Worm (Caenorhabditis elegans) whole organism, mixed stage, embryonic: ENCODE measurements around the gene str-61.
"Not testable (repeated sequence)": the region's sequence is repeated elsewhere in the genome, so short reads cannot be mapped to it uniquely, and the experiment has no call there.

Source experiments
- M03D4.4 ChIP-seq: sonication (generic microtip); optimal IDR thresholded peaks from 2 replicates; lab custom pipeline; 2017; ENCODE audit warnings: mild to moderate bottlenecking, missing genetic modification characterization, missing compliant biosample characterization
- bed-3 ChIP-seq: fragments of 200-800 bp; sonication (Bioruptor generic); optimal IDR thresholded peaks from 3 replicates; lab custom pipeline; 2018; ENCODE audit warnings: mild to moderate bottlenecking, missing genetic modification characterization, moderate library complexity, missing compliant biosample characterization
- ceh-39 ChIP-seq: fragments of 150-350 bp; optimal IDR thresholded peaks from 2 replicates; lab custom pipeline; 2014; ENCODE audit warnings: missing biosample characterization, missing genetic modification characterization
- ceh-43 ChIP-seq: fragments of 200-800 bp; sonication (Bioruptor generic); optimal IDR thresholded peaks from 2 replicates; lab custom pipeline; 2018; ENCODE audit warnings: mild to moderate bottlenecking, missing genetic modification characterization, moderate library complexity, missing compliant biosample characterization
- ces-1 ChIP-seq: fragments of 150-350 bp; optimal IDR thresholded peaks from 2 replicates; lab custom pipeline; 2014; ENCODE audit warnings: missing biosample characterization, missing genetic modification reagents, missing genetic modification characterization
- cnd-1 ChIP-seq: fragments of 200-800 bp; sonication (Bioruptor generic); optimal IDR thresholded peaks from 2 replicates; lab custom pipeline; 2018; ENCODE audit warnings: mild to moderate bottlenecking, missing genetic modification characterization, missing compliant biosample characterization
- elt-3 ChIP-seq: fragments of 150-350 bp; optimal IDR thresholded peaks from 2 replicates; lab custom pipeline; 2014; ENCODE audit warnings: missing biosample characterization, missing genetic modification characterization
- flh-1 ChIP-seq: fragments of 200-800 bp; sonication (Bioruptor generic); optimal IDR thresholded peaks from 2 replicates; lab custom pipeline; 2018; ENCODE audit warnings: mild to moderate bottlenecking, missing genetic modification characterization, moderate library complexity, missing compliant biosample characterization
- ham-2 ChIP-seq: fragments of 200-800 bp; sonication (Bioruptor generic); optimal IDR thresholded peaks from 2 replicates; lab custom pipeline; 2018; ENCODE audit warnings: mild to moderate bottlenecking, missing genetic modification characterization, missing compliant biosample characterization
- hlh-1 ChIP-seq: fragments of 150-350 bp; optimal IDR thresholded peaks from 2 replicates; lab custom pipeline; 2014; ENCODE audit warnings: missing biosample characterization, missing genetic modification reagents, missing genetic modification characterization
- lin-13 ChIP-seq: fragments of 150-350 bp; optimal IDR thresholded peaks from 2 replicates; lab custom pipeline; 2014; ENCODE audit warnings: missing biosample characterization, missing genetic modification characterization
- lin-32 ChIP-seq: fragments of 200-800 bp; sonication (Bioruptor generic); optimal IDR thresholded peaks from 2 replicates; lab custom pipeline; 2018; ENCODE audit warnings: mild to moderate bottlenecking, missing genetic modification characterization, missing compliant biosample characterization
- lsy-2 ChIP-seq: fragments of 150-350 bp; optimal IDR thresholded peaks from 2 replicates; lab custom pipeline; 2014; ENCODE audit warnings: missing biosample characterization, missing genetic modification characterization
- mab-5 ChIP-seq: fragments of 150-350 bp; optimal IDR thresholded peaks from 2 replicates; lab custom pipeline; 2014; ENCODE audit warnings: missing biosample characterization, missing genetic modification characterization
- mep-1 ChIP-seq: fragments of 150-350 bp; optimal IDR thresholded peaks from 2 replicates; lab custom pipeline; 2017; ENCODE audit warnings: missing biosample characterization, missing genetic modification reagents, missing genetic modification characterization, inconsistent platforms
- mls-2 ChIP-seq: sonication (generic microtip); optimal IDR thresholded peaks from 2 replicates; lab custom pipeline; 2016; ENCODE audit warnings: mild to moderate bottlenecking, missing genetic modification characterization, moderate library complexity, missing compliant biosample characterization
- nhr-237 ChIP-seq: fragments of 150-350 bp; optimal IDR thresholded peaks from 2 replicates; lab custom pipeline; 2014; ENCODE audit warnings: missing biosample characterization, missing genetic modification characterization
- nhr-28 ChIP-seq: fragments of 150-350 bp; optimal IDR thresholded peaks from 2 replicates; lab custom pipeline; 2014; ENCODE audit warnings: missing biosample characterization, missing genetic modification characterization
- nhr-76 ChIP-seq: sonication (generic microtip); optimal IDR thresholded peaks from 2 replicates; lab custom pipeline; 2017; ENCODE audit warnings: missing biosample characterization, missing genetic modification characterization
- pha-4 ChIP-seq: fragments of 150-350 bp; optimal IDR thresholded peaks from 2 replicates; lab custom pipeline; 2018; ENCODE audit warnings: missing biosample characterization, missing genetic modification reagents, missing genetic modification characterization
- sem-2 ChIP-seq: fragments of 200-800 bp; sonication (Bioruptor generic); optimal IDR thresholded peaks from 2 replicates; lab custom pipeline; 2018; ENCODE audit warnings: mild to moderate bottlenecking, missing genetic modification characterization, missing compliant biosample characterization
- snpc-4 ChIP-seq: fragments of 150-350 bp; optimal IDR thresholded peaks from 2 replicates; lab custom pipeline; 2014; ENCODE audit warnings: missing biosample characterization, missing genetic modification characterization
- sptf-1 ChIP-seq: sonication (generic microtip); optimal IDR thresholded peaks from 2 replicates; lab custom pipeline; 2017; ENCODE audit warnings: mild to moderate bottlenecking, missing genetic modification characterization, moderate library complexity, missing compliant biosample characterization
- tbx-8 ChIP-seq: fragments of 200-800 bp; sonication (Bioruptor generic); optimal IDR thresholded peaks from 2 replicates; lab custom pipeline; 2018; ENCODE audit warnings: mild to moderate bottlenecking, missing genetic modification characterization, moderate library complexity, missing compliant biosample characterization
- unc-120 ChIP-seq: sonication (generic microtip); optimal IDR thresholded peaks from 2 replicates; lab custom pipeline; 2017; ENCODE audit warnings: missing genetic modification characterization, missing compliant biosample characterization; ENCODE audit not compliant: poor library complexity, severe bottlenecking
- unc-39 ChIP-seq: fragments of 150-350 bp; optimal IDR thresholded peaks from 2 replicates; lab custom pipeline; 2014; ENCODE audit warnings: missing biosample characterization, missing genetic modification characterization
- unc-62 ChIP-seq: fragments of 150-350 bp; optimal IDR thresholded peaks from 2 replicates; lab custom pipeline; 2014; ENCODE audit warnings: missing biosample characterization, missing genetic modification reagents, missing genetic modification characterization
- ztf-11 ChIP-seq: fragments of 150-350 bp; optimal IDR thresholded peaks from 2 replicates; lab custom pipeline; 2014; ENCODE audit warnings: missing biosample characterization, missing genetic modification characterization

The str-61 gene

ce11 chrV:16675553-16675952, 4.5 kb upstream of the str-61 start, which contains the start of gene srz-1:
Gene srz-1, plus strand, starts transcription at chrV:16675853.
- TF ChIP-seq lsy-2 (tag; lab: Kevin White, UChicago) (no peak), snpc-4 (no peak), mep-1 (tag; lab: Kevin White, UChicago) (no peak), cnd-1 (tag; lab: Kevin White, UChicago) (no peak), ham-2 (no peak), flh-1 (GFP tag; lab: Kevin White, UChicago) (no peak), nhr-76 (no peak), bed-3 (no peak), mab-5 (no peak), tbx-8 (GFP tag; lab: Kevin White, UChicago) (no peak), unc-39 (tag; lab: Kevin White, UChicago) (no peak), sptf-1 (no peak)
- TF ChIP-seq, all 35 proteins: peak for 0

ce11 chrV:16674399-16674798, 3.3 kb upstream of the str-61 start:
- TF ChIP-seq lsy-2 (tag; lab: Kevin White, UChicago) (no peak), lin-13 (no peak), nhr-28 (tag; lab: Kevin White, UChicago) (no peak), ceh-43 (GFP tag; lab: Kevin White, UChicago) (no peak), ces-1 (GFP tag; lab: Kevin White, UChicago) (no peak), mab-5 (no peak), pha-4 (no peak), mls-2 (no peak), mep-1 (tag; lab: Kevin White, UChicago) (no peak), ceh-39 (tag; lab: Kevin White, UChicago) (no peak), cnd-1 (tag; lab: Kevin White, UChicago) (no peak), hlh-1 (tag; lab: Kevin White, UChicago) (no peak), sptf-1 (no peak), elt-3 (no peak), M03D4.4 (tag; lab: Kevin White, UChicago) (no peak)

- no peak for TF ChIP-seq lin-32 (GFP tag; lab: Kevin White, UChicago)
- TF ChIP-seq unc-62 (GFP tag; lab: Kevin White, UChicago) = no peak
- no peak for TF ChIP-seq ceh-39 (tag; lab: Kevin White, UChicago)
- TF ChIP-seq, all 35 proteins: peak for 0
Measured at ce11 chrV:16672198-16672597, 1.1 kb upstream of the str-61 start, which contains the start of gene F14F8.8. Gene F14F8.8, minus strand, starts transcription at chrV:16672298.

DNA sequence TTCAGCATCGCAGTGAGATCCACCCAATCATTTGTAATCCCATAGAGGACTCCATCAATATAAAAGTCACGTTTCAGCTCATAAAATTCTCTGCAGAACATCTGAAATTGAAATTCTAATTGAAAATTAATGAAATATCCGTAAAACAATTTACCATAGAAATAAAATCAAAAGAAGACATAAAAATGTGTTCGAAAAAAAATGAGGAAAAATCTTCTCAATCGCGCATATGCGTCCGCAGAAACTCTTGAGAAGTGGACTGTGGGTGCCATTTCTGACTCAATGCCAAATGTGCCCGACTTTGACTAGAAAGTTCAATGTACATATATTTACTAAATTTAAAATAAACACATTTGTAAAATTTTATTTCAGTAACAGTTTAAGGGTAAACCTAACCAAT, 2.6 kb downstream of the str-61 start, which contains the start of gene F14F8.9:
Gene F14F8.9 (minus strand): TSS at position 101 of the 400 bp plus-strand sequence.
- TF ChIP-seq mab-5 (no peak), hlh-1 (tag; lab: Kevin White, UChicago) (no peak), lin-32 (GFP tag; lab: Kevin White, UChicago) (no peak), unc-39 (tag; lab: Kevin White, UChicago) (no peak), ceh-39 (tag; lab: Kevin White, UChicago) (no peak), lin-13 (no peak), nhr-237 (tag; lab: Kevin White, UChicago) (no peak), nhr-28 (tag; lab: Kevin White, UChicago) (no peak), ztf-11 (tag; lab: Kevin White, UChicago) (no peak), sptf-1 (no peak), sem-2 (GFP tag; lab: Kevin White, UChicago) (no peak), ham-2 (no peak), unc-62 (GFP tag; lab: Kevin White, UChicago) (no peak), unc-120 (tag; lab: Kevin White, UChicago) (no peak), mep-1 (tag; lab: Kevin White, UChicago) (no peak)

DNA sequence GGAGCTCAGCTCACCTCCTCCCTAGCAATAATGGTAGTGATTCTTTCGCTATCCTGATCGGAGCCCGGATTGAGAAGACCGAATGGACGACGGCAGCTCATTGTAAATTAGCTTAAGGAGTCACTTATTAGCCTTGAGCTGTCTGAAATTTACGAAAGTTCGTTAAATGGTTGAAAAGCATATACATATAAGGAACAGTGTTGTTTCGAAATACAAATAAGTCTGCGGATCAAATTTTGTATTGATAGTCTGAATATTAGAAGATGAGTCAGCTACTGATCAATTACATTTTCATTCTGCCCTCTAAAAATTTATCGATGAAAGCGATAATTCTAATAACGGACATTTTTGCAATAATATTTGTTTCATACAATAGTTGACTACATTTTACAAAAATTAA, 4.4 kb downstream of the str-61 start, which contains the start of gene F14F8.14:
Gene F14F8.14 (minus strand): TSS at position 101 of the 400 bp plus-strand sequence.
- no peak for TF ChIP-seq ham-2
- TF ChIP-seq mls-2 = no peak
- no peak for TF ChIP-seq unc-120 (tag; lab: Kevin White, UChicago)

DNA sequence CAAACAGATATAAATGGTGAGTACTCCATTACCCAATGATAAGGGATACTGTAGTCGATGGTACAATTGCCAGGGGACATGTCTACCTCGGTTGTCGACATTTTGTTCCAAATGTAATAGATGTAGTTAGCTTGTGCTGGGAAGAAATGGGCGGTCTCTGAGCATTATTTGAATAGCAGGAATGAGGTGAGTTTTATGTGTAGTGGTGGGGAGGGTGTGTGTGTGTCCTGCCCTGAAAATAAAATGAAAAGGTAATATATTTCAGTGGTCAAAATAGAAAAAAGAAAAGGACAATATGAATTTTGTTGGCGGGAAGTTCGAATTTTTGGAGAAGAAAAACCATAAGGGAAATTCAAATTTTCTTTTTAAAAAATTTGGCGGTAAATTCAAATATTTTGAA, 10.3 kb downstream of the str-61 start, which contains the start of gene Y70C5B.2:
Gene Y70C5B.2 (minus strand): TSS at position 101 of the 400 bp plus-strand sequence.
- not testable (repeated sequence) for TF ChIP-seq ces-1 (GFP tag; lab: Kevin White, UChicago); cnd-1 (tag; lab: Kevin White, UChicago); M03D4.4 (tag; lab: Kevin White, UChicago)
- TF ChIP-seq, all 35 proteins: peak for 0; not testable (repeated sequence) for 35
